Worm (Caenorhabditis elegans) whole organism, L1 larva: ENCODE data around the gene sptl-3.

Source experiments
- C16A3.4 ChIP-seq: fragments of 150-350 bp; optimal IDR thresholded peaks from 2 replicates; lab custom pipeline; 2014; ENCODE audit warnings: missing biosample characterization, missing genetic modification characterization
- aly-2 ChIP-seq: fragments of 150-350 bp; optimal IDR thresholded peaks from 2 replicates; lab custom pipeline; 2014; ENCODE audit warnings: missing biosample characterization, missing genetic modification characterization
- ama-1 ChIP-seq: fragments of 150-350 bp; optimal IDR thresholded peaks from 2 replicates; lab custom pipeline; 2014
- dpl-1 ChIP-seq, 3 experiments: fragments of 150-350 bp in 2 of 3; sonication (generic microtip) in 1 of 3; optimal IDR thresholded peaks; 2 replicates each; lab custom pipeline; 2014 to 2017; ENCODE audit warnings: missing biosample characterization in 3 of 3, missing genetic modification characterization in 3 of 3, missing genetic modification reagents in 3 of 3
- elt-3 ChIP-seq, 6 experiments: fragments of 150-350 bp in 1 of 6; sonication (generic microtip); optimal IDR thresholded peaks; 2 replicates each; lab custom pipeline; 2017 to 2018; ENCODE audit warnings: missing biosample characterization in 6 of 6, missing genetic modification characterization in 6 of 6, inconsistent platforms in 1 of 6
- nhr-12 ChIP-seq: sonication (generic microtip); optimal IDR thresholded peaks from 2 replicates; lab custom pipeline; 2017; ENCODE audit warnings: missing biosample characterization, missing genetic modification characterization
- nhr-77 ChIP-seq: fragments of 150-350 bp; optimal IDR thresholded peaks from 2 replicates; lab custom pipeline; 2014; ENCODE audit warnings: missing biosample characterization, missing genetic modification characterization
- nhr-84 ChIP-seq: sonication (generic microtip); optimal IDR thresholded peaks from 2 replicates; lab custom pipeline; 2017; ENCODE audit warnings: missing biosample characterization, missing genetic modification characterization
- snpc-4 ChIP-seq: fragments of 150-350 bp; optimal IDR thresholded peaks from 2 replicates; lab custom pipeline; 2014; ENCODE audit warnings: missing biosample characterization, missing genetic modification characterization
- sox-4 ChIP-seq: sonication (generic microtip); optimal IDR thresholded peaks from 2 replicates; lab custom pipeline; 2016; ENCODE audit warnings: missing genetic modification characterization, missing compliant biosample characterization
- sup-37 ChIP-seq: fragments of 200-800 bp; sonication (Bioruptor generic); optimal IDR thresholded peaks from 2 replicates; lab custom pipeline; 2018; ENCODE audit warnings: mild to moderate bottlenecking, missing genetic modification characterization, missing compliant biosample characterization
- unc-130 ChIP-seq: fragments of 150-350 bp; optimal IDR thresholded peaks from 2 replicates; lab custom pipeline; 2017; ENCODE audit warnings: missing biosample characterization, missing genetic modification characterization, inconsistent platforms
- unc-62 ChIP-seq: fragments of 150-350 bp; optimal IDR thresholded peaks from 2 replicates; lab custom pipeline; 2014; ENCODE audit warnings: missing biosample characterization, missing genetic modification reagents, missing genetic modification characterization
- ztf-11 ChIP-seq, 2 experiments: sonication (generic microtip); optimal IDR thresholded peaks; 2 replicates each; lab custom pipeline; 2016 to 2017; ENCODE audit warnings: missing genetic modification characterization in 2 of 2, missing biosample characterization in 1 of 2, missing compliant biosample characterization in 1 of 2

DNA sequence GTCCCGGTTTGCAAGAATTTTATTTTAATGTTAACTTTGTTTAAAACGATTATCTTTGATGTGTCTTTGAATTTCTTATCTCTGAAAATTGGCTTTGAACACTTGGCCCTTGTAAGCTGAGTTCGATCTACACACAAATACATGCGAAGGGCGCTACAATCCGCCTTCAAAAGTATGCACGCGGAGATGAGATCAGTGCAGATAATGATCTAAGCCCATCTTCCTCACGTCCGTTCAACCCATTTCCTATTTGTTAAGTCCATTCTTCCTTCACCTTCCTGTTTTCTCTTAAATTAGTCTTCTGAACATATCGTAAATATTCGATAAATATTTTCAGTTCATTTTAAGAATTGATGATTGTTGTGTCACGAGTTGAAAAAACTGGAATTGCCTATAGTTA, 26.8 kb upstream of the sptl-3 start, which contains the start of gene nhr-175:
- no peak for TF ChIP-seq sup-37 (GFP tag; lab: Kevin White, UChicago)
- TF ChIP-seq unc-62 (GFP tag; lab: Kevin White, UChicago), result no peak
- no peak for TF ChIP-seq ztf-11 (tag; optimal IDR thresholded peaks at IDR 0.05; lab: Kevin White, UChicago)
- TF ChIP-seq nhr-12 (tag; lab: Kevin White, UChicago), result no peak
- TF ChIP-seq nhr-84, result no peak
- TF ChIP-seq dpl-1 (GFP tag; optimal IDR thresholded peaks at IDR 0.05; lab: Kevin White, UChicago), result no peak
- no peak for TF ChIP-seq elt-3 (tag; optimal IDR thresholded peaks at IDR 0.05; lab: Kevin White, UChicago)
- no peak for TF ChIP-seq aly-2
- TF ChIP-seq nhr-77 (tag; lab: Kevin White, UChicago), result no peak
- TF ChIP-seq sox-4 (tag; lab: Kevin White, UChicago), result no peak
- TF ChIP-seq snpc-4 (tag; lab: Kevin White, UChicago), result no peak
- no peak for TF ChIP-seq C16A3.4
- no peak for TF ChIP-seq unc-130 (tag; lab: Kevin White, UChicago)
- no peak for TF ChIP-seq ama-1
